Worm (Caenorhabditis elegans): ENCODE results near the gene Y45F10B.9.
A peak's percentile ranks its signal among the peaks of the same experiment; 100 is the strongest.

Y45F10B.9 gene

ce11 chrIV:13554350-13554749 is 43.4 kb downstream of the Y45F10B.9 start:
- TF ChIP-seq jun-1 (tag; optimal IDR thresholded peaks at IDR 0.05), result no peak

- TF ChIP-seq fkh-10 (GFP tag; optimal IDR thresholded peaks at IDR 0.05), result no peak
- TF ChIP-seq unc-62 (GFP tag; optimal IDR thresholded peaks at IDR 0.05), result no peak
- no peak for TF ChIP-seq snpc-4 (tag; optimal IDR thresholded peaks at IDR 0.05)
- TF ChIP-seq unc-39 (tag; optimal IDR thresholded peaks at IDR 0.05), result no peak
- TF ChIP-seq lsy-12 (tag; optimal IDR thresholded peaks at IDR 0.05), result no peak
- no peak for TF ChIP-seq ceh-82 (tag; optimal IDR thresholded peaks at IDR 0.05)
- no peak for TF ChIP-seq pha-4 (tag; optimal IDR thresholded peaks at IDR 0.05)
- no peak for TF ChIP-seq aly-2 (tag; optimal IDR thresholded peaks at IDR 0.05)
- TF ChIP-seq elt-1 (tag; optimal IDR thresholded peaks at IDR 0.05), result no peak
- TF ChIP-seq fos-1 (tag; optimal IDR thresholded peaks at IDR 0.05), result no peak
- TF ChIP-seq nhr-11 (tag; optimal IDR thresholded peaks at IDR 0.05), result no peak
- no peak for TF ChIP-seq eor-1 (tag; optimal IDR thresholded peaks at IDR 0.05)
Observed at ce11 chrIV:13549350-13549749, 48.4 kb downstream of the Y45F10B.9 start.

- TF ChIP-seq unc-62 (GFP tag; optimal IDR thresholded peaks at IDR 0.05) (no peak), skn-1 (tag; optimal IDR thresholded peaks at IDR 0.05) (no peak), elt-3 (tag; optimal IDR thresholded peaks at IDR 0.05) (no peak), zag-1 (tag; optimal IDR thresholded peaks at IDR 0.05) (no peak), nhr-11 (tag; optimal IDR thresholded peaks at IDR 0.05) (no peak), ceh-9 (tag; optimal IDR thresholded peaks at IDR 0.05) (no peak), ztf-11 (tag; optimal IDR thresholded peaks at IDR 0.05) (no peak), elt-2 (tag; optimal IDR thresholded peaks at IDR 0.05) (peak; percentile 62), nhr-43 (tag; optimal IDR thresholded peaks at IDR 0.05; ENCODE audit: poor library complexity, severe bottlenecking) (no peak), lsy-12 (tag; optimal IDR thresholded peaks at IDR 0.05) (no peak), pqm-1 (tag; optimal IDR thresholded peaks at IDR 0.05) (peak; percentile 20), ceh-82 (tag; optimal IDR thresholded peaks at IDR 0.05) (no peak), nhr-23 (tag; optimal IDR thresholded peaks at IDR 0.05) (no peak), ztf-4 (tag; optimal IDR thresholded peaks at IDR 0.05) (no peak), fkh-2 (tag; optimal IDR thresholded peaks at IDR 0.05) (no peak)
Observed at ce11 chrIV:13548188-13548587, 49.5 kb downstream of the Y45F10B.9 start, which contains the start of gene F52G2.3. F52G2.3 (minus strand) TSS chrIV:13548230.

Measured in whole organism, L3 larva.